Worm (Caenorhabditis elegans) whole organism, early embryonic: ENCODE measurements around the gene nud-1.

Experiments used
- B0310.2 ChIP-seq: sonication (generic microtip); optimal IDR thresholded peaks from 2 replicates; lab custom pipeline; 2016; ENCODE audit warnings: mild to moderate bottlenecking, missing genetic modification characterization, missing compliant biosample characterization
- ama-1 ChIP-seq: fragments of 150-350 bp; optimal IDR thresholded peaks from 2 replicates; lab custom pipeline; 2014
- ceh-36 ChIP-seq: sonication (generic microtip); optimal IDR thresholded peaks from 2 replicates; lab custom pipeline; 2016; ENCODE audit warnings: missing genetic modification characterization, inconsistent platforms, missing compliant biosample characterization
- flt-1 ChIP-seq: fragments of 200-800 bp; sonication (Bioruptor generic); IDR thresholded peaks from 2 replicates; pipeline ENCODE4 v1.3.6; 2022; ENCODE audit warnings: missing genetic modification characterization, missing compliant biosample characterization
- hmg-4 ChIP-seq: fragments of 200-800 bp; sonication (Bioruptor generic); optimal IDR thresholded peaks from 2 replicates; lab custom pipeline; 2018; ENCODE audit warnings: mild to moderate bottlenecking, missing genetic modification characterization, missing compliant biosample characterization
- hnd-1 ChIP-seq: sonication (generic microtip); optimal IDR thresholded peaks from 2 replicates; lab custom pipeline; 2016; ENCODE audit warnings: missing genetic modification characterization, missing compliant biosample characterization

ce11 chrIII:13359847-13360246, 18.5 kb downstream of the nud-1 start:
- no peak for TF ChIP-seq B0310.2 (tag; lab: Kevin White, UChicago)
- no peak for TF ChIP-seq ama-1 (lab: Kevin White, UChicago)
- TF ChIP-seq ceh-36: no peak
- no peak for TF ChIP-seq hnd-1 (tag; lab: Kevin White, UChicago)
- TF ChIP-seq hmg-4 (GFP tag; lab: Kevin White, UChicago): peak; percentile 50
- TF ChIP-seq flt-1 (GFP tag; lab: Robert Waterston, UW): no peak
